Fruit fly (Drosophila melanogaster): ENCODE results near the gene CG18549.

The CG18549 gene

dm6 chr3R:12422379-12422975 is 26.6 kb upstream of the CG18549 start, which contains the start of the genes Scgbeta and CG17202 (continued):
- no peak for TF ChIP-seq zfh2 (GFP tag; optimal IDR thresholded peaks at IDR 0.05)
- peak; percentile 41 for TF ChIP-seq CG13424 (tag; optimal IDR thresholded peaks at IDR 0.05)
- no peak for TF ChIP-seq gcm2 (GFP tag; optimal IDR thresholded peaks at IDR 0.05)
- TF ChIP-seq ftz-f1 (GFP tag; optimal IDR thresholded peaks at IDR 0.05): no peak
- TF ChIP-seq bsh (GFP tag; optimal IDR thresholded peaks at IDR 0.05): no peak
- TF ChIP-seq CG16813 (GFP tag; IDR thresholded peaks at IDR 0.05; ENCODE audit: partially characterized antibody): no peak
- TF ChIP-seq az2 (GFP tag; optimal IDR thresholded peaks at IDR 0.05): no peak
- no peak for TF ChIP-seq Nf-YB (GFP tag; optimal IDR thresholded peaks at IDR 0.05)
- TF ChIP-seq lov (optimal IDR thresholded peaks at IDR 0.05): no peak
- no peak for TF ChIP-seq lov (GFP tag; IDR thresholded peaks at IDR 0.05)
- no peak for TF ChIP-seq croc (GFP tag; conservative IDR thresholded peaks at IDR 0.05)
- peak; percentile 10 for TF ChIP-seq Fer1 (GFP tag; optimal IDR thresholded peaks at IDR 0.05)
- no peak for TF ChIP-seq Blimp-1 (GFP tag; optimal IDR thresholded peaks at IDR 0.05)
- peak; percentile 55; the same call in 1 of the 2 replicates for TF ChIP-seq amos (GFP tag; IDR thresholded peaks at IDR 0.05; ENCODE audit: partially characterized antibody)
- TF ChIP-seq CG1647 (GFP tag; optimal IDR thresholded peaks at IDR 0.05): no peak
- no peak for TF ChIP-seq Abd-B (GFP tag; optimal IDR thresholded peaks at IDR 0.05)
- TF ChIP-seq CG9817 (tag; optimal IDR thresholded peaks at IDR 0.05): no peak
- no peak for TF ChIP-seq CG6254 (GFP tag; optimal IDR thresholded peaks at IDR 0.05)
- TF ChIP-seq CG1024 (GFP tag; IDR thresholded peaks at IDR 0.05): no peak
- no peak for TF ChIP-seq sima (GFP tag; optimal IDR thresholded peaks at IDR 0.05)
- no peak for TF ChIP-seq al (GFP tag; IDR thresholded peaks at IDR 0.05)
- TF ChIP-seq Asciz (GFP tag; optimal IDR thresholded peaks at IDR 0.05): no peak
- peak; percentile 49; the same call in 1 of the 3 replicates for TF ChIP-seq knrl (GFP tag; IDR thresholded peaks at IDR 0.05; ENCODE audit: partially characterized antibody)
- TF ChIP-seq Tbp (GFP tag; optimal IDR thresholded peaks at IDR 0.05): no peak
- no peak for TF ChIP-seq CG31224 (GFP tag; IDR thresholded peaks at IDR 0.05)
- TF ChIP-seq CG10431 (GFP tag; optimal IDR thresholded peaks at IDR 0.05): no peak
- no peak for TF ChIP-seq CG6654 (GFP tag; optimal IDR thresholded peaks at IDR 0.05)
- TF ChIP-seq zen2 (GFP tag; IDR thresholded peaks at IDR 0.05; ENCODE audit: partially characterized antibody): no peak
- no peak for TF ChIP-seq tap (tag; optimal IDR thresholded peaks at IDR 0.05)
- TF ChIP-seq zf30C (GFP tag; optimal IDR thresholded peaks at IDR 0.05): no peak
- no peak for TF ChIP-seq Deaf1 (tag; optimal IDR thresholded peaks at IDR 0.05)
- TF ChIP-seq crp (GFP tag; optimal IDR thresholded peaks at IDR 0.05): peak in 1 of 2 experiments; percentile 11
- TF ChIP-seq fd3F (GFP tag; optimal IDR thresholded peaks at IDR 0.05): no peak
- no peak for TF ChIP-seq nau (GFP tag; optimal IDR thresholded peaks at IDR 0.05)
- TF ChIP-seq mld (GFP tag; IDR thresholded peaks at IDR 0.05; ENCODE audit: partially characterized antibody): no peak
- no peak for TF ChIP-seq wdn (GFP tag; IDR thresholded peaks at IDR 0.05)
- peak; percentile 38 for TF ChIP-seq fu2 (GFP tag; optimal IDR thresholded peaks at IDR 0.05)
- no peak for TF ChIP-seq CG10979 (tag; optimal IDR thresholded peaks at IDR 0.05)
- TF ChIP-seq CG14050 (GFP tag; IDR thresholded peaks at IDR 0.05): no peak
- no peak for TF ChIP-seq CG31365 (tag; optimal IDR thresholded peaks at IDR 0.05)
- no peak for TF ChIP-seq Doc2 (GFP tag; IDR thresholded peaks at IDR 0.05)
- TF ChIP-seq CG4820 (GFP tag; optimal IDR thresholded peaks at IDR 0.05): no peak
- no peak for TF ChIP-seq crc (GFP tag; optimal IDR thresholded peaks at IDR 0.05)
- no peak for TF ChIP-seq usp (GFP tag; optimal IDR thresholded peaks at IDR 0.05)
- TF ChIP-seq toy (GFP tag; IDR thresholded peaks at IDR 0.05): no peak
- TF ChIP-seq nmo (GFP tag; optimal IDR thresholded peaks at IDR 0.05): peak; percentile 39
- TF ChIP-seq CrebB (tag; optimal IDR thresholded peaks at IDR 0.05): no peak
- no peak for TF ChIP-seq schlank (tag; optimal IDR thresholded peaks at IDR 0.05)
- no peak for TF ChIP-seq pfk (GFP tag; optimal IDR thresholded peaks at IDR 0.05)
- no peak for TF ChIP-seq CG7357 (GFP tag; IDR thresholded peaks at IDR 0.05)

All from whole organism, embryonic.